Worm (Caenorhabditis elegans) whole organism, young adult: Measurements from ENCODE around the gene hsp-16.2.

Experiments used
- B0336.3 ChIP-seq: fragments of 200-800 bp; sonication (Bioruptor generic); IDR thresholded peaks from 2 replicates; pipeline ENCODE4 v1.3.6; 2022; ENCODE audit warnings: missing genetic modification characterization, missing compliant biosample characterization
- F55B11.4 ChIP-seq: sonication (generic microtip); optimal IDR thresholded peaks from 2 replicates; lab custom pipeline; 2016; ENCODE audit warnings: missing compliant biosample characterization, missing genetic modification characterization, borderline replicate concordance; ENCODE audit not compliant: insufficient read depth
- K11D2.4 ChIP-seq: fragments of 200-800 bp; sonication (Bioruptor generic); IDR thresholded peaks from 2 replicates; pipeline ENCODE4 v1.3.6; 2022; ENCODE audit warnings: missing genetic modification reagents, missing genetic modification characterization, missing compliant biosample characterization
- K12H6.12 ChIP-seq: fragments of 200-800 bp; sonication (Bioruptor generic); optimal IDR thresholded peaks from 2 replicates; lab custom pipeline; 2018; ENCODE audit warnings: mild to moderate bottlenecking, missing genetic modification characterization, missing compliant biosample characterization
- ZK185.1 ChIP-seq: sonication (generic microtip); optimal IDR thresholded peaks from 2 replicates; lab custom pipeline; 2016; ENCODE audit warnings: mild to moderate bottlenecking, missing genetic modification characterization, missing compliant biosample characterization; ENCODE audit not compliant: poor library complexity, severe bottlenecking
- ama-1 ChIP-seq, 3 experiments: fragments of 150-350 bp in 1 of 3; sonication (generic microtip) in 2 of 3; optimal IDR thresholded peaks; 2 replicates each; lab custom pipeline; 2014 to 2018; ENCODE audit warnings: missing biosample characterization in 2 of 3, missing genetic modification characterization in 2 of 3, missing genetic modification reagents in 2 of 3
- athp-1 ChIP-seq: sonication (generic microtip); optimal IDR thresholded peaks from 2 replicates; lab custom pipeline; 2017; ENCODE audit warnings: mild to moderate bottlenecking, missing genetic modification characterization, missing compliant biosample characterization
- bed-2 ChIP-seq: fragments of 200-800 bp; sonication (Bioruptor generic); IDR thresholded peaks from 2 replicates; pipeline ENCODE4 v1.3.6; 2022; ENCODE audit warnings: missing genetic modification reagents, missing genetic modification characterization, missing compliant biosample characterization
- ccch-3 ChIP-seq: fragments of 200-800 bp; sonication (Bioruptor generic); optimal IDR thresholded peaks from 2 replicates; lab custom pipeline; 2018; ENCODE audit warnings: mild to moderate bottlenecking, missing genetic modification characterization, missing compliant biosample characterization
- ceh-27 ChIP-seq: fragments of 200-800 bp; sonication (Bioruptor generic); optimal IDR thresholded peaks from 2 replicates; lab custom pipeline; 2018; ENCODE audit warnings: mild to moderate bottlenecking, missing genetic modification characterization, moderate library complexity, missing compliant biosample characterization
- ceh-40 ChIP-seq: fragments of 200-800 bp; sonication (Bioruptor generic); IDR thresholded peaks from 2 replicates; pipeline ENCODE4 v1.3.6; 2022; ENCODE audit warnings: missing genetic modification characterization, missing compliant biosample characterization
- ceh-58 ChIP-seq: fragments of 200-800 bp; sonication (Bioruptor generic); IDR thresholded peaks from 2 replicates; pipeline ENCODE4 v1.3.6; 2022; ENCODE audit warnings: missing genetic modification characterization, missing compliant biosample characterization
- chd-7 ChIP-seq: sonication (generic microtip); optimal IDR thresholded peaks from 2 replicates; lab custom pipeline; 2016; ENCODE audit warnings: mild to moderate bottlenecking, missing genetic modification characterization, moderate library complexity, missing compliant biosample characterization
- dox-1 ChIP-seq: fragments of 200-800 bp; sonication (Bioruptor generic); IDR thresholded peaks from 2 replicates; pipeline ENCODE4 v1.3.6; 2022; ENCODE audit warnings: missing genetic modification reagents, missing genetic modification characterization, missing compliant biosample characterization
- dpl-1 ChIP-seq: fragments of 150-350 bp; optimal IDR thresholded peaks from 2 replicates; lab custom pipeline; 2014; ENCODE audit warnings: missing biosample characterization, missing genetic modification reagents, missing genetic modification characterization
- egl-18 ChIP-seq: fragments of 200-800 bp; sonication (Bioruptor generic); IDR thresholded peaks from 2 replicates; pipeline ENCODE4 v1.3.6; 2022; ENCODE audit warnings: missing genetic modification reagents, missing genetic modification characterization, missing compliant biosample characterization
- egl-44 ChIP-seq: fragments of 200-800 bp; sonication (Bioruptor generic); IDR thresholded peaks from 2 replicates; pipeline ENCODE4 v1.3.6; 2022; ENCODE audit warnings: missing genetic modification reagents, missing genetic modification characterization, missing compliant biosample characterization
- egrh-3 ChIP-seq: fragments of 200-800 bp; sonication (Bioruptor generic); IDR thresholded peaks from 2 replicates; pipeline ENCODE4 v1.3.6; 2022; ENCODE audit warnings: missing genetic modification reagents, missing genetic modification characterization, missing compliant biosample characterization
- fkh-3 ChIP-seq: sonication (generic microtip); optimal IDR thresholded peaks from 2 replicates; lab custom pipeline; 2016; ENCODE audit warnings: mild to moderate bottlenecking, missing genetic modification characterization, missing compliant biosample characterization
- hlh-12 ChIP-seq: sonication (generic microtip); optimal IDR thresholded peaks from 2 replicates; lab custom pipeline; 2016; ENCODE audit warnings: missing genetic modification characterization, missing compliant biosample characterization
- hmg-1.2 ChIP-seq: fragments of 200-800 bp; sonication (Bioruptor generic); IDR thresholded peaks from 2 replicates; pipeline ENCODE4 v1.3.6; 2022; ENCODE audit warnings: missing genetic modification reagents, missing genetic modification characterization, missing compliant biosample characterization
- hmg-20 ChIP-seq: fragments of 200-800 bp; sonication (Bioruptor generic); IDR thresholded peaks from 2 replicates; pipeline ENCODE4 v1.3.6; 2022; ENCODE audit warnings: missing genetic modification reagents, missing genetic modification characterization, missing compliant biosample characterization
- lin-35 ChIP-seq, 3 experiments: fragments of 150-350 bp in 2 of 3; sonication (generic microtip) in 1 of 3; optimal IDR thresholded peaks; 2 replicates each; lab custom pipeline; 2014 to 2018; ENCODE audit warnings: missing biosample characterization in 3 of 3, missing genetic modification characterization in 3 of 3, missing genetic modification reagents in 3 of 3
- lin-40 ChIP-seq: sonication (generic microtip); optimal IDR thresholded peaks from 2 replicates; lab custom pipeline; 2016; ENCODE audit warnings: missing genetic modification characterization, mild to moderate bottlenecking, missing compliant biosample characterization, missing genotype, missing genetic modification reagents
- lsy-27 ChIP-seq: sonication (generic microtip); optimal IDR thresholded peaks from 2 replicates; lab custom pipeline; 2017; ENCODE audit warnings: missing genetic modification characterization, mild to moderate bottlenecking, missing compliant biosample characterization, antibody characterized with exemption, missing genotype, borderline replicate concordance; ENCODE audit not compliant: insufficient read depth
- madf-10 ChIP-seq: sonication (generic microtip); optimal IDR thresholded peaks from 2 replicates; lab custom pipeline; 2016; ENCODE audit warnings: mild to moderate bottlenecking, missing genetic modification characterization, missing compliant biosample characterization
- mel-28 ChIP-seq: sonication (generic microtip); optimal IDR thresholded peaks from 2 replicates; lab custom pipeline; 2016; ENCODE audit warnings: borderline replicate concordance, mild to moderate bottlenecking, missing genetic modification characterization, missing compliant biosample characterization
- nfya-1 ChIP-seq: sonication (generic microtip); optimal IDR thresholded peaks from 2 replicates; lab custom pipeline; 2017; ENCODE audit warnings: antibody characterized with exemption, missing compliant biosample characterization, missing genetic modification characterization, borderline replicate concordance; ENCODE audit not compliant: insufficient read depth
- nfyb-1 ChIP-seq: fragments of 200-800 bp; sonication (Bioruptor generic); IDR thresholded peaks from 2 replicates; pipeline ENCODE4 v1.3.6; 2022; ENCODE audit warnings: missing genetic modification reagents, missing genetic modification characterization, missing compliant biosample characterization
- nhr-27 ChIP-seq: fragments of 200-800 bp; sonication (Bioruptor generic); optimal IDR thresholded peaks from 2 replicates; lab custom pipeline; 2018; ENCODE audit warnings: mild to moderate bottlenecking, missing genetic modification characterization, moderate library complexity, missing compliant biosample characterization
- nhr-80 ChIP-seq: sonication (generic microtip); optimal IDR thresholded peaks from 2 replicates; lab custom pipeline; 2016; ENCODE audit warnings: missing genetic modification characterization, missing compliant biosample characterization
- repo-1 ChIP-seq: sonication (generic microtip); optimal IDR thresholded peaks from 2 replicates; lab custom pipeline; 2017; ENCODE audit warnings: mild to moderate bottlenecking, missing genetic modification characterization, missing compliant biosample characterization
- rpc-1 ChIP-seq, 2 experiments: fragments of 150-350 bp in 1 of 2; sonication (generic microtip) in 1 of 2; optimal IDR thresholded peaks; 2 replicates each; lab custom pipeline; 2014 to 2018; ENCODE audit warnings: missing biosample characterization in 1 of 2, missing genetic modification characterization in 1 of 2, missing genetic modification reagents in 1 of 2, missing genotype in 1 of 2
- sptf-2 ChIP-seq: fragments of 200-800 bp; sonication (Bioruptor generic); optimal IDR thresholded peaks from 2 replicates; lab custom pipeline; 2018; ENCODE audit warnings: mild to moderate bottlenecking, missing genetic modification characterization, missing compliant biosample characterization
- unc-62 ChIP-seq: fragments of 150-350 bp; optimal IDR thresholded peaks from 2 replicates; lab custom pipeline; 2014; ENCODE audit warnings: missing biosample characterization, missing genetic modification reagents, missing genetic modification characterization
- zfh-2 ChIP-seq: fragments of 200-800 bp; sonication (Bioruptor generic); conservative IDR thresholded peaks from 2 replicates; pipeline ENCODE4 v1.3.6; 2022; ENCODE audit warnings: missing genetic modification reagents, missing genetic modification characterization, missing compliant biosample characterization
- ztf-26 ChIP-seq: sonication (generic microtip); optimal IDR thresholded peaks from 2 replicates; lab custom pipeline; 2017; ENCODE audit warnings: missing genetic modification characterization, missing compliant biosample characterization

hsp-16.2 gene

ce11 chrV:1811035-1811434 lies 6.3 kb upstream of the hsp-16.2 start, which contains the start of gene Y46H3A.4 (continued):
- no peak for TF ChIP-seq dpl-1 (GFP tag; lab: Kevin White, UChicago)

ce11 chrV:1807160-1807559 lies 2.4 kb upstream of the hsp-16.2 start, which contains the start of gene srt-42:
Gene srt-42, plus strand, starts transcription at chrV:1807460.
- TF ChIP-seq K11D2.4 (GFP tag; lab: Robert Waterston, UW) (no peak), ZK185.1 (tag; lab: Kevin White, UChicago) (no peak), ccch-3 (GFP tag; lab: Kevin White, UChicago) (no peak), athp-1 (tag; lab: Kevin White, UChicago) (no peak), unc-62 (GFP tag; lab: Kevin White, UChicago) (no peak), egl-44 (GFP tag; lab: Robert Waterston, UW) (no peak), hmg-1.2 (no peak), ceh-40 (GFP tag; lab: Robert Waterston, UW) (no peak), hlh-12 (tag; lab: Kevin White, UChicago) (no peak), chd-7 (tag; lab: Kevin White, UChicago) (no peak), egrh-3 (GFP tag; lab: Robert Waterston, UW) (no peak)

ce11 chrV:1805724-1806316 lies 1.1 kb upstream of the hsp-16.2 start:
- TF ChIP-seq K12H6.12 (tag; lab: Kevin White, UChicago) (no peak), sptf-2 (GFP tag; lab: Kevin White, UChicago) (peak; percentile 15), nhr-27 (no peak), chd-7 (tag; lab: Kevin White, UChicago) (no peak), hlh-12 (tag; lab: Kevin White, UChicago) (no peak), ztf-26 (tag; lab: Kevin White, UChicago) (peak; percentile 14), ama-1 (optimal IDR thresholded peaks at IDR 0.05; lab: Kevin White, UChicago) (peak; percentile 29), ama-1 (GFP tag; optimal IDR thresholded peaks at IDR 0.05; lab: Kevin White, UChicago) (no peak), zfh-2 (GFP tag; lab: Robert Waterston, UW) (0 out of 2 replicates have a peak, but pooled peaks have one; percentile 35), lin-40 (tag; lab: Kevin White, UChicago) (no peak), nfya-1 (no peak), dox-1 (GFP tag; lab: Robert Waterston, UW) (peak; percentile 32; the same call in 1 of the 2 replicates)
- TF ChIP-seq, all 124 proteins: peak for 5

- TF ChIP-seq nfyb-1 (GFP tag; lab: Robert Waterston, UW) = no peak
- TF ChIP-seq B0336.3 (GFP tag; lab: Robert Waterston, UW) = no peak
- peak; percentile 5 for TF ChIP-seq nhr-80 (tag; lab: Kevin White, UChicago)
- no peak for TF ChIP-seq ccch-3 (GFP tag; lab: Kevin White, UChicago)
- TF ChIP-seq ceh-58 = no peak
- TF ChIP-seq madf-10 = no peak
- TF ChIP-seq F55B11.4 (tag; lab: Kevin White, UChicago) = no peak
- TF ChIP-seq lsy-27 (tag; lab: Kevin White, UChicago) = no peak
- TF ChIP-seq mel-28 (tag; lab: Kevin White, UChicago) = no peak
- TF ChIP-seq egl-18 (GFP tag; lab: Robert Waterston, UW) = no peak
- no peak for TF ChIP-seq ceh-27
- TF ChIP-seq hmg-20 = no peak
- TF ChIP-seq bed-2 = no peak
- peak; percentile 38 for TF ChIP-seq ama-1 (optimal IDR thresholded peaks at IDR 0.05; lab: Kevin White, UChicago)
- TF ChIP-seq ama-1 (GFP tag; optimal IDR thresholded peaks at IDR 0.05; lab: Kevin White, UChicago) = no peak
- TF ChIP-seq lin-35 (GFP tag; optimal IDR thresholded peaks at IDR 0.05; lab: Kevin White, UChicago) = no peak
- TF ChIP-seq fkh-3 = no peak
- TF ChIP-seq athp-1 (tag; lab: Kevin White, UChicago) = no peak
- no peak for TF ChIP-seq rpc-1 (optimal IDR thresholded peaks at IDR 0.05; lab: Kevin White, UChicago)
- TF ChIP-seq rpc-1 (tag; optimal IDR thresholded peaks at IDR 0.05; lab: Kevin White, UChicago) = no peak
- TF ChIP-seq repo-1 (tag; lab: Kevin White, UChicago) = peak; percentile 5
Measured at ce11 chrV:1804034-1804542, 669 bp downstream of the hsp-16.2 start.
